Fruit fly (Drosophila melanogaster): ENCODE results near the gene MED17.

MED17 gene

DNA sequence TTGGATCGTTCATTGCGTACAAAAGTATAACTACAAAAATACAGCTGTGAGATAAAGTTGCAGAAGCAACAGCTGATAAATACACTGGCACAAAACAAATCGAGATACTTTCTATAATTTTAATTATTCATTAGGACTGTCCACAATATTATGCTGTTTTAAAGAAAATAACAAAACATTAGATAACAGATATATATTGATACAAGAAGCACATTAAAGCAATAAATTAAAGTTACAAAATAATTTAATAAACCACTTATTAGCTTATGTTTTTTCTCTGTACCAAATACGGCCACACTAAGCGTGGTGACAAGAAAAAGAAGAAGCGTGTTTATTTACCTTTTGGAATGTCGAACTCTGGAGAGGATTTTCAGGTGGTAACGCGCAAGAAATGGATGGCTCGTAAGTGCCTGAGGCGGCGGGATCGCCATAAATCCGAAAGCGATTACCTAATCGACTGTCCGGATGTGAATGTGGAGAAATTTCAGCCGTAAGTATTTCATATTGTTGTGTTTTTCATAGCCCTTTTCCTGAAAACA lies 31.4 kb downstream of the MED17 start, which contains the start of the genes CG7988 and CG7183 (continued):
- TF ChIP-seq lov (optimal IDR thresholded peaks at IDR 0.05): no peak
- peak; percentile 95 for TF ChIP-seq lov (GFP tag; IDR thresholded peaks at IDR 0.05)
- TF ChIP-seq CG18476 (GFP tag; optimal IDR thresholded peaks at IDR 0.05): peak; percentile 96
- TF ChIP-seq CG5953 (GFP tag; IDR thresholded peaks at IDR 0.05): peak; percentile 93
- peak; percentile 92 for TF ChIP-seq fu2 (GFP tag; optimal IDR thresholded peaks at IDR 0.05)
- peak; percentile 97 for TF ChIP-seq ci (GFP tag; IDR thresholded peaks at IDR 0.05)
- peak; percentile 85 for TF ChIP-seq CG15514 (GFP tag; optimal IDR thresholded peaks at IDR 0.05)
- TF ChIP-seq CG4854 (GFP tag; optimal IDR thresholded peaks at IDR 0.05): peak; percentile 92
- TF ChIP-seq stwl (tag; optimal IDR thresholded peaks at IDR 0.05): peak; percentile 86
- peak; percentile 74; the same call in 2 of the 3 replicates for TF ChIP-seq sr (GFP tag; IDR thresholded peaks at IDR 0.05)
- TF ChIP-seq Oli (tag; optimal IDR thresholded peaks at IDR 0.05): peak; percentile 98
- peak; percentile 89 for TF ChIP-seq Nf-YB (GFP tag; optimal IDR thresholded peaks at IDR 0.05)
- TF ChIP-seq CG2875 (GFP tag; optimal IDR thresholded peaks at IDR 0.05): peak; percentile 93
- peak; percentile 66 for TF ChIP-seq TFAM (GFP tag; optimal IDR thresholded peaks at IDR 0.05)
- TF ChIP-seq az2 (GFP tag; optimal IDR thresholded peaks at IDR 0.05): peak; percentile 99
- peak; percentile 93 for TF ChIP-seq tx (GFP tag; optimal IDR thresholded peaks at IDR 0.05)
- peak; percentile 92 for TF ChIP-seq CG11723 (GFP tag; optimal IDR thresholded peaks at IDR 0.05)
- peak; percentile 98 for TF ChIP-seq CG8290 (GFP tag; optimal IDR thresholded peaks at IDR 0.05)
- peak in 1 of 2 experiments; percentile 83 for TF ChIP-seq CG8290 (tag; optimal IDR thresholded peaks at IDR 0.05)
- TF ChIP-seq CG11504 (tag; optimal IDR thresholded peaks at IDR 0.05): peak; percentile 97
- peak; percentile 83 for TF ChIP-seq emc (GFP tag; optimal IDR thresholded peaks at IDR 0.05)
- peak; percentile 96 for TF ChIP-seq Vsx1 (GFP tag; optimal IDR thresholded peaks at IDR 0.05)
- TF ChIP-seq mirr (GFP tag; optimal IDR thresholded peaks at IDR 0.05): peak; percentile 64
- TF ChIP-seq CG4328 (GFP tag; optimal IDR thresholded peaks at IDR 0.05): peak; percentile 87
- peak; percentile 98 for TF ChIP-seq CG15601 (tag; optimal IDR thresholded peaks at IDR 0.05)
- TF ChIP-seq nerfin-2 (GFP tag; IDR thresholded peaks at IDR 0.05; ENCODE audit: partially characterized antibody): no peak
- peak; percentile 99 for TF ChIP-seq CoRest (tag; optimal IDR thresholded peaks at IDR 0.05)
- peak; percentile 97 for TF ChIP-seq CG12155 (GFP tag; optimal IDR thresholded peaks at IDR 0.05)
- TF ChIP-seq sd (tag; optimal IDR thresholded peaks at IDR 0.05): peak; percentile 99
- TF ChIP-seq btn (GFP tag; optimal IDR thresholded peaks at IDR 0.05): peak; percentile 78
- peak; percentile 97 for TF ChIP-seq CG16815 (GFP tag; optimal IDR thresholded peaks at IDR 0.05)
- no peak for TF ChIP-seq tna (GFP tag; IDR thresholded peaks at IDR 0.05; ENCODE audit: partially characterized antibody)
- TF ChIP-seq C15 (GFP tag; IDR thresholded peaks at IDR 0.05): peak; percentile 96
- peak; percentile 82 for TF ChIP-seq CG15073 (GFP tag; optimal IDR thresholded peaks at IDR 0.05)
- peak; percentile 94 for TF ChIP-seq ATbp (GFP tag; optimal IDR thresholded peaks at IDR 0.05)
- peak; percentile 95 for TF ChIP-seq Atf3 (GFP tag; optimal IDR thresholded peaks at IDR 0.05)
- TF ChIP-seq CG15696 (tag; optimal IDR thresholded peaks at IDR 0.05): peak; percentile 97
- peak; percentile 98 for TF ChIP-seq H15 (GFP tag; IDR thresholded peaks at IDR 0.05)
- peak; percentile 87 for TF ChIP-seq luna (GFP tag; optimal IDR thresholded peaks at IDR 0.05)
- TF ChIP-seq caup (GFP tag; optimal IDR thresholded peaks at IDR 0.05; ENCODE audit: severe bottlenecking): peak; percentile 93
- TF ChIP-seq CG8478 (optimal IDR thresholded peaks at IDR 0.05): no peak
- TF ChIP-seq pan (optimal IDR thresholded peaks at IDR 0.05): no peak
- TF ChIP-seq pan (GFP tag; optimal IDR thresholded peaks at IDR 0.05 in 1 of 2, IDR thresholded peaks at IDR 0.05 in 1 of 2): peak in 1 of 2 experiments; percentile 99
- peak; percentile 98 for TF ChIP-seq PHDP (tag; optimal IDR thresholded peaks at IDR 0.05)
- peak; percentile 23; the same call in 1 of the 2 replicates for TF ChIP-seq Scr (GFP tag; IDR thresholded peaks at IDR 0.05; ENCODE audit: partially characterized antibody)
- TF ChIP-seq Bdp1 (GFP tag; optimal IDR thresholded peaks at IDR 0.05): peak; percentile 87
- peak; percentile 98 for TF ChIP-seq grau (tag; optimal IDR thresholded peaks at IDR 0.05)
- TF ChIP-seq CG14710 (tag; optimal IDR thresholded peaks at IDR 0.05): peak; percentile 98
- TF ChIP-seq CG32532 (GFP tag; IDR thresholded peaks at IDR 0.05): peak; percentile 99
- peak; percentile 94 for TF ChIP-seq CG1529 (GFP tag; optimal IDR thresholded peaks at IDR 0.05)
